Worm (Caenorhabditis elegans): Measurements from ENCODE around the gene pqn-76.

The pqn-76 gene

ce11 chrIV:15617667-15618066 is 38.8 kb downstream of the pqn-76 start:
- TF ChIP-seq unc-55 (GFP tag; optimal IDR thresholded peaks at IDR 0.05), result no peak
- no peak for TF ChIP-seq skn-1 (tag; optimal IDR thresholded peaks at IDR 0.05)
- no peak for TF ChIP-seq nhr-237 (tag; optimal IDR thresholded peaks at IDR 0.05)
- peak; percentile 7 for TF ChIP-seq gmeb-1 (tag; optimal IDR thresholded peaks at IDR 0.05)
- TF ChIP-seq nhr-25 (tag; optimal IDR thresholded peaks at IDR 0.05), result peak; percentile 45
- no peak for TF ChIP-seq fos-1 (tag; optimal IDR thresholded peaks at IDR 0.05)
- no peak for TF ChIP-seq C34F6.9 (tag; optimal IDR thresholded peaks at IDR 0.05)

All from whole organism, L2 larva.